Worm (Caenorhabditis elegans): ENCODE results near the gene F55C12.6.
A peak's percentile ranks its signal among the peaks of the same experiment; 100 is the strongest.

Gene F55C12.6

DNA sequence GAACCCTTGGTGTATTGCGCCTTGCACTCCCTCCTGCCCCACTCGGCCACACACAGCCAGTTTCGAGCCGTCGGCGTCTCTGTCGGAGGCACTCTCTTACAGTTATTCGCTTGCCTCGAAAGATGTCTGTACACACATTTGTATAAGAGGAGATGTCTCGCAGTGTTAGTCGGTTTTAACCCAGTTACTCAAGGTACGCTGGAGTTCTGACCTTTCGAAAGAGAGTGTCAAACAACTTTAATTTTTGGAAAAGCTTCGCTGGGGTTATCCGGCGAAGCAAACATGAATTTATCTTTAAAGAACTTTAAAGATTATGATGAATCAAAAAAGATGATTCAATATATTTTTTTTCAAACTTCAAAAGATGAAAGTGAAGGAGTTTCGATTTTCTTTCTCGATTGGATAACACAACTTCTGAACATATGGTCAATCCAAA lies 31.2 kb downstream of the F55C12.6 start (continued):
- TF ChIP-seq C06A6.2 (GFP tag; conservative IDR thresholded peaks at IDR 0.05) (peak; percentile 99), nfyb-1 (GFP tag; IDR thresholded peaks at IDR 0.05) (peak; percentile 99), atf-7 (tag; optimal IDR thresholded peaks at IDR 0.05) (peak; percentile 98), madf-6 (GFP tag; IDR thresholded peaks at IDR 0.05) (peak; percentile 94), rec-8 (tag; optimal IDR thresholded peaks at IDR 0.05) (peak; percentile 86 to 93), nhr-179 (tag; optimal IDR thresholded peaks at IDR 0.05) (peak; percentile 78), nfya-1 (tag; optimal IDR thresholded peaks at IDR 0.05; ENCODE audit: borderline replicate concordance, insufficient read depth) (no peak), athp-1 (tag; optimal IDR thresholded peaks at IDR 0.05) (peak; percentile 95), D2030.7 (GFP tag; IDR thresholded peaks at IDR 0.05) (peak; percentile 99), him-1 (tag; optimal IDR thresholded peaks at IDR 0.05) (peak; percentile 100), B0261.1 (tag; optimal IDR thresholded peaks at IDR 0.05) (peak; percentile 58), attf-6 (GFP tag; IDR thresholded peaks at IDR 0.05) (peak; percentile 100), F57A8.1 (GFP tag; optimal IDR thresholded peaks at IDR 0.05) (peak; percentile 87), hlh-12 (tag; optimal IDR thresholded peaks at IDR 0.05) (peak; percentile 2), let-526 (GFP tag; IDR thresholded peaks at IDR 0.05) (peak; percentile 97), somi-1 (GFP tag; optimal IDR thresholded peaks at IDR 0.05) (peak; percentile 98), egl-18 (GFP tag; IDR thresholded peaks at IDR 0.05) (peak; percentile 95), K11D2.4 (GFP tag; IDR thresholded peaks at IDR 0.05) (peak; percentile 98), ets-4 (GFP tag; optimal IDR thresholded peaks at IDR 0.05) (peak; percentile 94), mes-4 (tag; optimal IDR thresholded peaks at IDR 0.05) (peak; percentile 77), gei-17 (GFP tag; optimal IDR thresholded peaks at IDR 0.05) (peak; percentile 95), F52B5.7 (tag; optimal IDR thresholded peaks at IDR 0.05) (peak; percentile 98), Y79H2A.3 (GFP tag; conservative IDR thresholded peaks at IDR 0.05) (peak; percentile 94), cebp-2 (GFP tag; IDR thresholded peaks at IDR 0.05) (peak; percentile 94), xnd-1 (tag; optimal IDR thresholded peaks at IDR 0.05) (peak; percentile 71), hmg-20 (GFP tag; IDR thresholded peaks at IDR 0.05) (peak; percentile 97), ekl-4 (GFP tag; IDR thresholded peaks at IDR 0.05) (peak; percentile 99), attf-3 (GFP tag; conservative IDR thresholded peaks at IDR 0.05) (peak; percentile 84), ceh-40 (GFP tag; IDR thresholded peaks at IDR 0.05) (peak; percentile 80), tlf-1 (GFP tag; optimal IDR thresholded peaks at IDR 0.05) (peak; percentile 99), B0035.1 (tag; optimal IDR thresholded peaks at IDR 0.05) (peak; percentile 97), B0019.2 (GFP tag; conservative IDR thresholded peaks at IDR 0.05) (peak; percentile 82), ztf-26 (tag; optimal IDR thresholded peaks at IDR 0.05) (peak; percentile 98), pha-4 (tag; optimal IDR thresholded peaks at IDR 0.05) (peak; percentile 99), aptf-3 (GFP tag; IDR thresholded peaks at IDR 0.05) (peak; percentile 81), nhr-90 (tag; optimal IDR thresholded peaks at IDR 0.05) (peak; percentile 91), dpl-1 (GFP tag; optimal IDR thresholded peaks at IDR 0.05) (peak; percentile 11), die-1 (tag; optimal IDR thresholded peaks at IDR 0.05) (peak; percentile 88), F10E7.11 (tag; optimal IDR thresholded peaks at IDR 0.05) (peak; percentile 88), nfya-2 (GFP tag; IDR thresholded peaks at IDR 0.05) (peak; percentile 76; the same call in 1 of the 2 replicates), madf-8 (GFP tag; conservative IDR thresholded peaks at IDR 0.05) (peak; percentile 84), rpc-1 (optimal IDR thresholded peaks at IDR 0.05) (peak; percentile 21), rpc-1 (tag; optimal IDR thresholded peaks at IDR 0.05) (peak; percentile 29), tbx-9 (tag; optimal IDR thresholded peaks at IDR 0.05; ENCODE audit: borderline replicate concordance) (no peak), let-607 (tag; optimal IDR thresholded peaks at IDR 0.05) (peak; percentile 83 to 94), snpc-1.3 (tag; optimal IDR thresholded peaks at IDR 0.05; ENCODE audit: insufficient read depth) (peak; percentile 96), F33H1.4 (GFP tag; IDR thresholded peaks at IDR 0.05) (peak; percentile 81), lin-54 (GFP tag; optimal IDR thresholded peaks at IDR 0.05) (peak; percentile 96), ceh-91 (GFP tag; IDR thresholded peaks at IDR 0.05) (peak; percentile 76)

All from whole organism, young adult.